Worm (Caenorhabditis elegans): Measurements from ENCODE around the gene str-230.

DNA sequence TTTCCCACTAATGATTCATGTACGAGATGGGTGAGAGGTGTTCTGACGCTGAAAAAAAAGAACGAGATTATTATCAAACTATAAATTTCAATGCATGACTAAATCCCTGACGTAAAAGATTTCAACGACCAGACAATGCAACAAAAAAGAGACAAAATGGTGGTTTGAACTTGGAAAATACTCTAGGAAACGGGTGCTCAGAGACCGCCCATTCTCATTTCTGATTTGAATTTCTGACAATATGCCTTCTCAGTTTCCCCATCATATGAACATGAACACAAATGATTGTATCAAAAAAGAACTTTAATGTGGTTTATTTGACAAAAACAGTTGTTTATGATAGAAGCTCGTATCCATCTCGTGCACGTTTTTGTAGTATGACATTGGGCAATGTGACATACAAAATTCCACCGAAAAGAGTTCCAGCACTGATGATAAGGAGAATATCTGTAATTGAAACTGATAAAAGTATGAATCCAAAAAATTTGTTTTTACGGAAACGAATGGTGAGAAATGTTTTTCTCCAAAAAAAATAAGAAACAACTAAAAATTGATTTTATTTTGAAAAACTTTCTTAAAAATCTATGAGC lies 47.6 kb downstream of the str-230 start, which contains the start of gene srd-26:
- no peak for TF ChIP-seq snpc-4 (GFP tag; optimal IDR thresholded peaks at IDR 0.05)
- TF ChIP-seq snpc-4 (tag; optimal IDR thresholded peaks at IDR 0.05): no peak
- no peak for TF ChIP-seq nhr-179 (tag; optimal IDR thresholded peaks at IDR 0.05)
- TF ChIP-seq dpl-1 (GFP tag; optimal IDR thresholded peaks at IDR 0.05): no peak
- TF ChIP-seq hmg-20 (GFP tag; IDR thresholded peaks at IDR 0.05): no peak
- TF ChIP-seq F22D6.2 (tag; optimal IDR thresholded peaks at IDR 0.05): no peak
- TF ChIP-seq somi-1 (GFP tag; optimal IDR thresholded peaks at IDR 0.05): no peak
- no peak for TF ChIP-seq bed-2 (GFP tag; IDR thresholded peaks at IDR 0.05)
- no peak for TF ChIP-seq aptf-2 (GFP tag; conservative IDR thresholded peaks at IDR 0.05)
- no peak for TF ChIP-seq snpc-1.1 (tag; optimal IDR thresholded peaks at IDR 0.05; ENCODE audit: insufficient read depth)
- no peak for TF ChIP-seq athp-1 (tag; optimal IDR thresholded peaks at IDR 0.05)
- TF ChIP-seq unc-62 (GFP tag; optimal IDR thresholded peaks at IDR 0.05): no peak
- TF ChIP-seq nhr-90 (tag; optimal IDR thresholded peaks at IDR 0.05): no peak
